Fruit fly (Drosophila melanogaster): Measurements from ENCODE around the gene CG31674.

CG31674 gene

DNA sequence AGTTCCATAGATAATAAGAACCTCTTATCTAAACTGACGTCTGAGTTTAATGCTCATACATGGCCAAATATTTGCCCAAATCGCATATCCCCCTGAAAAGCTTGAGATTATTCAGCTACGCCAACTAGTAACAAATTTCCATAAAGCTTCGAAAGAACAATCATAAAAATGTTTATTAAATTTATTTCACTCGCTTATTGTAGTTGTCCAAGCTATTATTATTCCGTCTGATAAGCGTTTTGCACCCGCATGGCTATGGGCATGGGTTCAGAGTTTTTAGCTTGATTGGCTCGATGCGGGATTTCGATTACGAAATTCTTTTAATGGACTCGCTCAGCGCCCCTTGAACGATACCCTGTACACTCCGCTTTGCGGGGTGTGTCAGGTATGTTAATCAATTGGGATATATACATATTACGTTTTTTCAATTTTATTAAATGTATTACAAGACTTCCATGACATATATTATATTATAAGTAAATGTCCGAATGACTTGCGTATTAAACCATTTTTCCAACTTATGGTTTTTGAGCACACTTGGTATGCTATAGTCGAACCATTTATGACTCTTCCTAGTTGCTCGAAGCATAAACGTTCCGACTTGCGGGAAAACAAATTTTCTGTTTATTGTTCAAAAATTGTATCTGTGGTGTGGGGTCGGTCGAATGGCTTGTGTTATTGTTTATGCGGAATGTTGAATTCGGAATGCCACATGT, 25.3 kb upstream of the CG31674 start (continued):
- TF ChIP-seq Chrac-16 (GFP tag; optimal IDR thresholded peaks at IDR 0.05) (peak; percentile 95), cas (GFP tag; IDR thresholded peaks at IDR 0.05) (peak; percentile 85), zfh1 (GFP tag; IDR thresholded peaks at IDR 0.05) (peak; percentile 95), CG18619 (GFP tag; optimal IDR thresholded peaks at IDR 0.05) (peak; percentile 95), D19A (tag; optimal IDR thresholded peaks at IDR 0.05) (peak; percentile 92), bigmax (GFP tag; optimal IDR thresholded peaks at IDR 0.05) (peak; percentile 64), Camta (GFP tag; optimal IDR thresholded peaks at IDR 0.05) (peak; percentile 74), pita (GFP tag; optimal IDR thresholded peaks at IDR 0.05) (no peak), CG17568 (GFP tag; optimal IDR thresholded peaks at IDR 0.05) (peak; percentile 93), CG6765 (GFP tag; optimal IDR thresholded peaks at IDR 0.05) (peak; percentile 93), Med (GFP tag) (peak; percentile 95), tna (GFP tag; IDR thresholded peaks at IDR 0.05; ENCODE audit: partially characterized antibody) (peak; percentile 88), ci (GFP tag; IDR thresholded peaks at IDR 0.05) (peak; percentile 96), HLHmδ (GFP tag; optimal IDR thresholded peaks at IDR 0.05) (no peak), CHES-1-like (GFP tag; optimal IDR thresholded peaks at IDR 0.05) (peak; percentile 71), h (optimal IDR thresholded peaks at IDR 0.05) (no peak), CG15601 (tag; optimal IDR thresholded peaks at IDR 0.05) (peak; percentile 89), CG15514 (GFP tag; optimal IDR thresholded peaks at IDR 0.05) (peak; percentile 92), eve (GFP tag; optimal IDR thresholded peaks at IDR 0.05) (peak in 1 of 2 experiments; percentile 96), CG4730 (GFP tag; IDR thresholded peaks at IDR 0.05) (peak; percentile 95), Sry-δ (GFP tag; optimal IDR thresholded peaks at IDR 0.05) (peak; percentile 37), CG15479 (GFP tag; optimal IDR thresholded peaks at IDR 0.05) (no peak), CG18011 (GFP tag; optimal IDR thresholded peaks at IDR 0.05) (peak; percentile 87), slou (GFP tag; optimal IDR thresholded peaks at IDR 0.05) (peak; percentile 93), Awh (GFP tag; IDR thresholded peaks at IDR 0.05) (peak; percentile 93), CG4707 (GFP tag; optimal IDR thresholded peaks at IDR 0.05) (peak; percentile 79), tin (GFP tag; optimal IDR thresholded peaks at IDR 0.05) (peak; percentile 90), cad (GFP tag; optimal IDR thresholded peaks at IDR 0.05) (no peak), CG43689 (GFP tag; IDR thresholded peaks at IDR 0.05) (peak; percentile 93), chm (GFP tag; IDR thresholded peaks at IDR 0.05) (peak; percentile 90), ewg (GFP tag; optimal IDR thresholded peaks at IDR 0.05) (peak; percentile 89), CG13287 (GFP tag; IDR thresholded peaks at IDR 0.05; ENCODE audit: partially characterized antibody) (peak; percentile 78), CG8281 (tag; optimal IDR thresholded peaks at IDR 0.05) (peak; percentile 85), Hand (GFP tag; optimal IDR thresholded peaks at IDR 0.05) (peak; percentile 94), CG15011 (GFP tag; optimal IDR thresholded peaks at IDR 0.05) (peak; percentile 94), CG17612 (GFP tag; IDR thresholded peaks at IDR 0.05) (peak; percentile 86), fd64A (GFP tag; optimal IDR thresholded peaks at IDR 0.05) (peak; percentile 84), Spps (tag; optimal IDR thresholded peaks at IDR 0.05) (peak; percentile 92), az2 (GFP tag; optimal IDR thresholded peaks at IDR 0.05) (peak; percentile 95), E2f1 (GFP tag; IDR thresholded peaks at IDR 0.05) (peak; percentile 95), Dfd (GFP tag; optimal IDR thresholded peaks at IDR 0.05) (no peak), pb (GFP tag; optimal IDR thresholded peaks at IDR 0.05) (no peak), CG11085 (GFP tag; IDR thresholded peaks at IDR 0.05) (peak; percentile 91), tx (GFP tag; optimal IDR thresholded peaks at IDR 0.05) (peak; percentile 76), CG5180 (GFP tag; optimal IDR thresholded peaks at IDR 0.05) (peak; percentile 86), Atf3 (GFP tag; optimal IDR thresholded peaks at IDR 0.05) (peak; percentile 69), Lhr (GFP tag; optimal IDR thresholded peaks at IDR 0.05) (peak; percentile 79), Blimp-1 (GFP tag; optimal IDR thresholded peaks at IDR 0.05) (peak; percentile 94), NC2α (GFP tag; optimal IDR thresholded peaks at IDR 0.05) (peak; percentile 15), maf-S (GFP tag; optimal IDR thresholded peaks at IDR 0.05) (peak; percentile 76)

All from whole organism, embryonic.